Fruit fly (Drosophila melanogaster) whole organism, embryonic: Measurements from ENCODE around the gene Frmd5.

Source experiments
- Adf1 ChIP-seq: fragments of 200-800 bp; sonication (Bioruptor generic); IDR thresholded peaks from 2 replicates; pipeline ENCODE4 v1.3.6; 2022; ENCODE audit warnings: missing biosample characterization, missing genetic modification characterization
- Atf6 ChIP-seq: fragments of 200-800 bp; sonication (Bioruptor generic); IDR thresholded peaks from 2 replicates; pipeline ENCODE4 v1.3.6; 2022; ENCODE audit warnings: missing biosample characterization, missing genetic modification characterization
- Bdp1 ChIP-seq: fragments of 200-800 bp; sonication (Bioruptor generic); optimal IDR thresholded peaks from 3 replicates; lab custom pipeline; 2016; ENCODE audit warnings: missing biosample characterization, missing genetic modification characterization
- CG10431 ChIP-seq: fragments of 200-800 bp; sonication (Bioruptor generic); optimal IDR thresholded peaks from 3 replicates; lab custom pipeline; 2018; ENCODE audit warnings: missing biosample characterization, mild to moderate bottlenecking, missing genetic modification characterization
- CG10462 ChIP-seq: fragments of 200-800 bp; sonication (Bioruptor generic); optimal IDR thresholded peaks from 2 replicates; lab custom pipeline; 2016; ENCODE audit warnings: missing biosample characterization, missing genetic modification characterization
- CG11093 ChIP-seq: fragments of 200-800 bp; sonication (Bioruptor generic); IDR thresholded peaks from 3 replicates; pipeline ENCODE4 v1.3.6; 2022; ENCODE audit warnings: missing biosample characterization, missing genetic modification characterization
- CG13123 ChIP-seq: fragments of 200-800 bp; sonication (Bioruptor generic); optimal IDR thresholded peaks from 2 replicates; lab custom pipeline; 2016; ENCODE audit warnings: missing biosample characterization, missing genetic modification characterization
- CG14860 ChIP-seq: fragments of 200-800 bp; sonication (Bioruptor generic); IDR thresholded peaks from 3 replicates; pipeline ENCODE4 v1.3.6; 2022; ENCODE audit warnings: missing biosample characterization, missing genetic modification characterization; ENCODE audit not compliant: partially characterized antibody
- CG15073 ChIP-seq: fragments of 200-800 bp; sonication (Bioruptor generic); optimal IDR thresholded peaks from 2 replicates; lab custom pipeline; 2016; ENCODE audit warnings: missing biosample characterization, missing genetic modification characterization
- CG15514 ChIP-seq: fragments of 200-800 bp; sonication (Bioruptor generic); optimal IDR thresholded peaks from 3 replicates; lab custom pipeline; 2017; ENCODE audit warnings: missing biosample characterization, missing genetic modification characterization, mild to moderate bottlenecking, moderate library complexity, missing genetic modification reagents
- CG16863 ChIP-seq: fragments of 200-800 bp; sonication (Bioruptor generic); optimal IDR thresholded peaks from 3 replicates; lab custom pipeline; 2016; ENCODE audit warnings: missing biosample characterization, missing genetic modification characterization
- CG17568 ChIP-seq: fragments of 200-800 bp; sonication (Bioruptor generic); optimal IDR thresholded peaks from 2 replicates; lab custom pipeline; 2018; ENCODE audit warnings: missing biosample characterization, mild to moderate bottlenecking, missing genetic modification characterization, moderate library complexity
- CG2116 ChIP-seq: fragments of 200-800 bp; sonication (Bioruptor generic); optimal IDR thresholded peaks from 3 replicates; lab custom pipeline; 2018; ENCODE audit warnings: missing biosample characterization, mild to moderate bottlenecking, missing genetic modification characterization
- CG2202 ChIP-seq: fragments of 200-800 bp; sonication (Bioruptor generic); optimal IDR thresholded peaks from 2 replicates; lab custom pipeline; 2018; ENCODE audit warnings: missing biosample characterization, mild to moderate bottlenecking, missing genetic modification characterization
- CG3407 ChIP-seq: fragments of 200-800 bp; sonication (Bioruptor generic); optimal IDR thresholded peaks from 2 replicates; lab custom pipeline; 2018; ENCODE audit warnings: missing biosample characterization, mild to moderate bottlenecking, missing genetic modification characterization
- CG4328 ChIP-seq: fragments of 200-800 bp; sonication (Bioruptor generic); optimal IDR thresholded peaks from 3 replicates; lab custom pipeline; 2017; ENCODE audit warnings: missing biosample characterization, missing genetic modification reagents, missing genetic modification characterization
- CG4707 ChIP-seq: fragments of 200-800 bp; sonication (Bioruptor generic); optimal IDR thresholded peaks from 2 replicates; lab custom pipeline; 2018; ENCODE audit warnings: missing biosample characterization, mild to moderate bottlenecking, missing genetic modification characterization, moderate library complexity
- CG5245 ChIP-seq: fragments of 200-800 bp; sonication (Bioruptor generic); optimal IDR thresholded peaks from 3 replicates; lab custom pipeline; 2016; ENCODE audit warnings: missing biosample characterization, missing genetic modification characterization
- CG7556 ChIP-seq: fragments of 200-800 bp; sonication (Bioruptor generic); optimal IDR thresholded peaks from 2 replicates; lab custom pipeline; 2017; ENCODE audit warnings: missing biosample characterization, mild to moderate bottlenecking, missing genetic modification characterization
- CG8478 ChIP-seq: fragments of >200 bp; optimal IDR thresholded peaks from 2 replicates; lab custom pipeline; 2018
- CG8765 ChIP-seq: fragments of 200-800 bp; sonication (Bioruptor generic); IDR thresholded peaks from 2 replicates; pipeline ENCODE4 v1.3.6; 2022; ENCODE audit warnings: missing biosample characterization, missing genetic modification characterization
- CG8944 ChIP-seq: fragments of 200-800 bp; sonication (Bioruptor generic); optimal IDR thresholded peaks from 3 replicates; lab custom pipeline; 2016; ENCODE audit warnings: missing biosample characterization, missing genetic modification characterization
- Dip2 ChIP-seq: fragments of 200-800 bp; sonication (Bioruptor generic); IDR thresholded peaks from 2 replicates; pipeline ENCODE4 v1.3.6; 2022; ENCODE audit warnings: missing biosample characterization, missing genetic modification characterization
- Gsc ChIP-seq: fragments of 200-800 bp; sonication (Bioruptor generic); IDR thresholded peaks from 2 replicates; pipeline ENCODE4 v1.3.6; 2022; ENCODE audit warnings: missing biosample characterization, missing genetic modification characterization
- HLH3B ChIP-seq: fragments of 200-800 bp; sonication (Bioruptor generic); IDR thresholded peaks from 2 replicates; pipeline ENCODE4 v1.3.6; 2022; ENCODE audit warnings: missing biosample characterization, missing genetic modification characterization
- HLH4C ChIP-seq: fragments of 200-800 bp; sonication (Bioruptor generic); IDR thresholded peaks from 3 replicates; pipeline ENCODE4 v1.3.6; 2022; ENCODE audit warnings: missing biosample characterization, missing genetic modification characterization; ENCODE audit not compliant: partially characterized antibody
- Hand ChIP-seq: fragments of 200-800 bp; sonication (Bioruptor generic); optimal IDR thresholded peaks from 2 replicates; lab custom pipeline; 2017; ENCODE audit warnings: mild to moderate bottlenecking, missing biosample characterization, missing genetic modification reagents, missing genetic modification characterization
- HmgD ChIP-seq: fragments of 200-800 bp; sonication (Bioruptor generic); optimal IDR thresholded peaks from 3 replicates; lab custom pipeline; 2016; ENCODE audit warnings: missing biosample characterization, missing genetic modification characterization
- Jarid2 ChIP-seq: fragments of 200-800 bp; sonication (Bioruptor generic); optimal IDR thresholded peaks from 3 replicates; lab custom pipeline; 2017; ENCODE audit warnings: mild to moderate bottlenecking, missing biosample characterization, missing genetic modification reagents, missing genetic modification characterization
- Max ChIP-seq: fragments of 200-800 bp; sonication (Bioruptor generic); optimal IDR thresholded peaks from 2 replicates; lab custom pipeline; 2016; ENCODE audit warnings: missing biosample characterization, mild to moderate bottlenecking, missing genetic modification characterization
- Pdp1 ChIP-seq, 2 experiments: fragments of 200-800 bp; sonication (Bioruptor generic); optimal IDR thresholded peaks; 3 replicates each; lab custom pipeline; 2016; ENCODE audit warnings: missing biosample characterization in 2 of 2, missing genetic modification characterization in 2 of 2, mild to moderate bottlenecking in 1 of 2, moderate library complexity in 1 of 2
- Usf ChIP-seq: fragments of 200-800 bp; sonication (Bioruptor generic); optimal IDR thresholded peaks from 2 replicates; lab custom pipeline; 2017; ENCODE audit warnings: missing genotype, missing biosample characterization, missing genetic modification characterization
- YL-1 ChIP-seq: fragments of 200-800 bp; sonication (Bioruptor generic); optimal IDR thresholded peaks from 3 replicates; lab custom pipeline; 2017; ENCODE audit warnings: missing biosample characterization, mild to moderate bottlenecking, missing genetic modification characterization
- abd-A ChIP-seq: fragments of 200-800 bp; sonication (Bioruptor generic); optimal IDR thresholded peaks from 3 replicates; lab custom pipeline; 2019; ENCODE audit warnings: missing biosample characterization, mild to moderate bottlenecking, missing genetic modification characterization, moderate library complexity
- al ChIP-seq: fragments of 200-800 bp; sonication (Bioruptor generic); IDR thresholded peaks from 2 replicates; pipeline ENCODE4 v1.3.6; 2022; ENCODE audit warnings: missing biosample characterization, missing genetic modification characterization
- bab2 ChIP-seq: fragments of 200-800 bp; sonication (Bioruptor generic); optimal IDR thresholded peaks from 2 replicates; lab custom pipeline; 2016; ENCODE audit warnings: missing biosample characterization, missing genetic modification characterization
- bbx ChIP-seq: fragments of 200-800 bp; sonication (Bioruptor generic); IDR thresholded peaks from 2 replicates; pipeline ENCODE4 v1.3.6; 2022; ENCODE audit warnings: missing biosample characterization, missing genetic modification characterization; ENCODE audit not compliant: partially characterized antibody
- bowl ChIP-seq: fragments of 200-800 bp; sonication (Bioruptor generic); IDR thresholded peaks from 2 replicates; pipeline ENCODE4 v1.3.6; 2022; ENCODE audit warnings: missing biosample characterization, missing genetic modification characterization
- br ChIP-seq: fragments of >200 bp; optimal IDR thresholded peaks from 2 replicates; lab custom pipeline; 2017
- croc ChIP-seq: fragments of 200-800 bp; sonication (Bioruptor generic); conservative IDR thresholded peaks from 3 replicates; pipeline ENCODE4 v1.3.6; 2022; ENCODE audit warnings: missing biosample characterization, missing genetic modification characterization
- dan ChIP-seq: fragments of 200-800 bp; sonication (Bioruptor generic); IDR thresholded peaks from 2 replicates; pipeline ENCODE4 v1.3.6; 2022; ENCODE audit warnings: missing biosample characterization, missing genetic modification characterization
- danr ChIP-seq: fragments of 200-800 bp; sonication (Bioruptor generic); IDR thresholded peaks from 2 replicates; pipeline ENCODE4 v1.3.6; 2022; ENCODE audit warnings: missing biosample characterization, missing genetic modification characterization
- dmrt11E ChIP-seq: fragments of 200-800 bp; sonication (Bioruptor generic); optimal IDR thresholded peaks from 3 replicates; lab custom pipeline; 2018; ENCODE audit warnings: missing biosample characterization, mild to moderate bottlenecking, missing genetic modification characterization, moderate library complexity
- eyg ChIP-seq: fragments of 200-800 bp; sonication (Bioruptor generic); optimal IDR thresholded peaks from 3 replicates; lab custom pipeline; 2016; ENCODE audit warnings: missing biosample characterization, missing genetic modification characterization
- gsb ChIP-seq: fragments of 200-800 bp; sonication (Bioruptor generic); IDR thresholded peaks from 2 replicates; pipeline ENCODE4 v1.3.6; 2022; ENCODE audit warnings: missing biosample characterization, missing genetic modification characterization
- insv ChIP-seq, 2 experiments: fragments of 200-800 bp; sonication (Bioruptor generic); optimal IDR thresholded peaks; 3 replicates each; lab custom pipeline; 2016 to 2018; ENCODE audit warnings: missing biosample characterization in 2 of 2, missing genetic modification characterization in 2 of 2
- lab ChIP-seq: fragments of 200-800 bp; sonication (Bioruptor generic); optimal IDR thresholded peaks from 3 replicates; lab custom pipeline; 2017; ENCODE audit warnings: missing biosample characterization, missing genetic modification characterization, mild to moderate bottlenecking, moderate library complexity, missing genetic modification reagents
- mirr ChIP-seq: fragments of 200-800 bp; sonication (Bioruptor generic); optimal IDR thresholded peaks from 3 replicates; lab custom pipeline; 2018; ENCODE audit warnings: missing biosample characterization, mild to moderate bottlenecking, missing genetic modification characterization
- sima ChIP-seq: fragments of 200-800 bp; sonication (Bioruptor generic); optimal IDR thresholded peaks from 2 replicates; lab custom pipeline; 2016; ENCODE audit warnings: missing biosample characterization, missing genetic modification characterization
- slou ChIP-seq: fragments of 200-800 bp; sonication (Bioruptor generic); optimal IDR thresholded peaks from 3 replicates; lab custom pipeline; 2016; ENCODE audit warnings: missing biosample characterization, missing genetic modification characterization
- toy ChIP-seq: fragments of 200-800 bp; sonication (Bioruptor generic); IDR thresholded peaks from 2 replicates; pipeline ENCODE4 v1.3.6; 2022; ENCODE audit warnings: missing biosample characterization, missing genetic modification characterization
- tup ChIP-seq: fragments of 200-800 bp; sonication (Bioruptor generic); optimal IDR thresholded peaks from 2 replicates; lab custom pipeline; 2016; ENCODE audit warnings: missing biosample characterization, mild to moderate bottlenecking, missing genetic modification characterization, moderate library complexity

The Frmd5 gene

dm6 chr2L:10334854-10335277 lies 9.4 kb upstream of the Frmd5 start (continued):
- TF ChIP-seq al (GFP tag; lab: Robert Waterston, UW): no peak
- peak in 1 of 2 experiments; percentile 43 for TF ChIP-seq insv (GFP tag; optimal IDR thresholded peaks at IDR 0.05; lab: Kevin White, UChicago)
- TF ChIP-seq mirr (GFP tag; lab: Kevin White, UChicago): peak; percentile 99
- TF ChIP-seq danr: no peak
- no peak for TF ChIP-seq tup (GFP tag; lab: Kevin White, UChicago)
- TF ChIP-seq CG8765 (GFP tag; lab: Robert Waterston, UW): no peak
- TF ChIP-seq HmgD (GFP tag; lab: Kevin White, UChicago): peak; percentile 11
- TF ChIP-seq dan (GFP tag; lab: Robert Waterston, UW): no peak
- TF ChIP-seq CG4328: peak; percentile 88
- no peak for TF ChIP-seq Dip2
- TF ChIP-seq Jarid2 (GFP tag; lab: Kevin White, UChicago): no peak
- TF ChIP-seq gsb (GFP tag; lab: Robert Waterston, UW): no peak
- no peak for TF ChIP-seq slou (GFP tag; lab: Kevin White, UChicago)
- peak; percentile 88 for TF ChIP-seq YL-1 (GFP tag; lab: Kevin White, UChicago)
- TF ChIP-seq CG10462: no peak
- TF ChIP-seq Pdp1 (GFP tag; optimal IDR thresholded peaks at IDR 0.05; lab: Kevin White, UChicago): peak; percentile 38 to 97
- peak; percentile 15 for TF ChIP-seq CG16863 (GFP tag; lab: Kevin White, UChicago)
- no peak for TF ChIP-seq croc
- 0 out of 2 replicates have a peak, but pooled peaks have one; percentile 62 for TF ChIP-seq Atf6
- TF ChIP-seq CG5245 (GFP tag; lab: Kevin White, UChicago): no peak
- no peak for TF ChIP-seq CG8478
- TF ChIP-seq CG8944 (GFP tag; lab: Kevin White, UChicago): no peak
- TF ChIP-seq CG10431 (GFP tag; lab: Kevin White, UChicago): peak; percentile 74
- no peak for TF ChIP-seq Usf (GFP tag; lab: Kevin White, UChicago)
- peak; percentile 6 for TF ChIP-seq Max (GFP tag; lab: Kevin White, UChicago)
- peak; percentile 20 for TF ChIP-seq Hand
- TF ChIP-seq HLH4C: no peak
- no peak for TF ChIP-seq Bdp1 (GFP tag; lab: Kevin White, UChicago)
- no peak for TF ChIP-seq sima (GFP tag; lab: Kevin White, UChicago)
- no peak for TF ChIP-seq Gsc (GFP tag; lab: Robert Waterston, UW)
- peak; percentile 99 for TF ChIP-seq abd-A (tag; lab: Kevin White, UChicago)
- peak; percentile 65 for TF ChIP-seq CG4707
- no peak for TF ChIP-seq toy (GFP tag; lab: Robert Waterston, UW)
- no peak for TF ChIP-seq CG15073
- TF ChIP-seq CG2116 (GFP tag; lab: Kevin White, UChicago): no peak
- peak; percentile 30 for TF ChIP-seq CG13123 (GFP tag; lab: Kevin White, UChicago)
- TF ChIP-seq CG7556 (GFP tag; lab: Kevin White, UChicago): peak; percentile 47
- no peak for TF ChIP-seq CG14860 (GFP tag; lab: Robert Waterston, UW)
- peak; percentile 96 for TF ChIP-seq CG15514 (GFP tag; lab: Kevin White, UChicago)
- TF ChIP-seq CG2202 (tag; lab: Kevin White, UChicago): peak; percentile 35
- peak; percentile 10 for TF ChIP-seq bab2 (GFP tag; lab: Kevin White, UChicago)
- peak; percentile 51 for TF ChIP-seq bbx (GFP tag; lab: Robert Waterston, UW)
- TF ChIP-seq Adf1 (GFP tag; lab: Robert Waterston, UW): peak; percentile 16; the same call in 1 of the 2 replicates
- no peak for TF ChIP-seq CG11093 (GFP tag; lab: Robert Waterston, UW)
- peak; percentile 32; the same call in 1 of the 2 replicates for TF ChIP-seq HLH3B
- TF ChIP-seq CG3407 (GFP tag; lab: Kevin White, UChicago): peak; percentile 60
- TF ChIP-seq CG17568: peak; percentile 72
- TF ChIP-seq bowl (GFP tag; lab: Robert Waterston, UW): no peak; the same call in 1 of the 2 replicates
- no peak for TF ChIP-seq br (lab: Kevin White, UChicago)
- peak; percentile 25 for TF ChIP-seq dmrt11E (tag; lab: Kevin White, UChicago)
- peak; percentile 93 for TF ChIP-seq lab (GFP tag; lab: Kevin White, UChicago)
- peak; percentile 16 for TF ChIP-seq eyg (GFP tag; lab: Kevin White, UChicago)
